Fruit fly (Drosophila melanogaster) whole organism, wandering third instar larva: ENCODE results near the gene Ubc2.

Experiments used
- CG32264 ChIP-seq: fragments of 200-800 bp; sonication (Bioruptor generic); optimal IDR thresholded peaks from 2 replicates; lab custom pipeline; 2016; ENCODE audit warnings: missing biosample characterization, missing genetic modification characterization
- Rel ChIP-seq, 2 experiments: fragments of 200-800 bp; sonication (Bioruptor generic) in 1 of 2; optimal IDR thresholded peaks; 2 replicates in 1 of 2; 3 replicates in 1 of 2; lab custom pipeline; 2016 to 2019; ENCODE audit warnings: mild to moderate bottlenecking in 2 of 2, missing biosample characterization in 2 of 2, missing genetic modification characterization in 2 of 2, moderate library complexity in 1 of 2
- sv ChIP-seq: fragments of 200-800 bp; sonication (Bioruptor generic); optimal IDR thresholded peaks from 3 replicates; lab custom pipeline; 2016; ENCODE audit warnings: missing biosample characterization, missing genetic modification characterization

DNA sequence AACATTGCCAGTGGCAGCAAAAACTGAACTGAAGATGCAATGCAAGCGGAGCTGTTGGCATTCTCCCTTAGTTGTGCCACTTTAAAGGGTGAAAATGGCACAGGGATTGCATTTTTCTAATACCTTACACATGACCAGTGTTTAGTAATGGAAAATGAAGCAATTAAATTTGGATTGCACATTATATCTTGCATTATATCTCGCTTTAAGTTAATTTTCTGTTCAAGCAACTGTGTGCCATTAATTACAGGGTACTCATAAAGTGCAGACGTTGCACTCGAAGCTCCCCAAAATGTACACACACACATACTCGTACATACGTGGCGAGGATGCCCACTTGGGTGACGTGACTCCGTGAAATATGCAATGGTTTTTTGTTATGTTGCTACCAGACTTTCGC, 8.2 kb downstream of the Ubc2 start:
- TF ChIP-seq Rel (GFP tag; optimal IDR thresholded peaks at IDR 0.05; lab: Kevin White, UChicago) = no peak
- TF ChIP-seq Rel (tag; optimal IDR thresholded peaks at IDR 0.05; lab: Kevin White, UChicago) = no peak
- TF ChIP-seq CG32264 (GFP tag; lab: Kevin White, UChicago) = no peak
- no peak for TF ChIP-seq sv (GFP tag; lab: Kevin White, UChicago)
